Fruit fly (Drosophila melanogaster) ovary, adult (tissue): ENCODE results near the gene Adgf-A.
A peak's percentile ranks its signal among the peaks of the same experiment; 100 is the strongest.

Experiments used
- CG17801 ChIP-seq: fragments of 200-800 bp; optimal IDR thresholded peaks from 2 replicates; lab custom pipeline; 2019; ENCODE audit warnings: missing biosample characterization, mild to moderate bottlenecking, missing genetic modification characterization, moderate library complexity; ENCODE audit not compliant: partially characterized antibody

The Adgf-A gene

DNA sequence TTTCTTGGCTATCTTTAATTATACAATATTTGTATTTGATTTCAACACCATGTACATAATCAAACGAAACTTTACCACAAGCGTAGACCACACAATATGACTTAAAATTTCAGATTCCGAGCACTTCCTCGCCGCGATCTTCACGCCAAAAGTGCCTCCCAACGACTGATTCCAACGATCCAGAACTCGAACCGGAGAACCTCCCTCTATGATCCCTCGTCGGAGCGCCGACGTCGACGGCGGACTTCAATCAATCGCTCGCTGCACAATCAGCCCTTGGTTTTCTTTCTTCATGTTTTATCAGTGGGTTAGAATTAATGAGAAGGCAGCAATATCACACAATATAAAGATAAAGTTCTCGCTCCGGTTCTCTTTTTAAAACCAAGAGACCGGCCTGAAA, at the start of gene Adgf-A, which contains the start of gene Adgf-A2:
TSS of gene Adgf-A (minus strand) at position 172 of the 400 bp plus-strand sequence.
TSS of gene Adgf-A2 (minus strand) at position 172 of the 400 bp plus-strand sequence.
- TF ChIP-seq CG17801 (GFP tag; lab: Kevin White, UChicago): no peak

- TF ChIP-seq CG17801 (GFP tag; lab: Kevin White, UChicago): no peak
These were observed 44.7 kb upstream of the Adgf-A start, which contains the start of gene CG32191 for dm6 chr3L:17808597-17809213. CG32191 (minus strand) TSS chr3L:17809146.

DNA sequence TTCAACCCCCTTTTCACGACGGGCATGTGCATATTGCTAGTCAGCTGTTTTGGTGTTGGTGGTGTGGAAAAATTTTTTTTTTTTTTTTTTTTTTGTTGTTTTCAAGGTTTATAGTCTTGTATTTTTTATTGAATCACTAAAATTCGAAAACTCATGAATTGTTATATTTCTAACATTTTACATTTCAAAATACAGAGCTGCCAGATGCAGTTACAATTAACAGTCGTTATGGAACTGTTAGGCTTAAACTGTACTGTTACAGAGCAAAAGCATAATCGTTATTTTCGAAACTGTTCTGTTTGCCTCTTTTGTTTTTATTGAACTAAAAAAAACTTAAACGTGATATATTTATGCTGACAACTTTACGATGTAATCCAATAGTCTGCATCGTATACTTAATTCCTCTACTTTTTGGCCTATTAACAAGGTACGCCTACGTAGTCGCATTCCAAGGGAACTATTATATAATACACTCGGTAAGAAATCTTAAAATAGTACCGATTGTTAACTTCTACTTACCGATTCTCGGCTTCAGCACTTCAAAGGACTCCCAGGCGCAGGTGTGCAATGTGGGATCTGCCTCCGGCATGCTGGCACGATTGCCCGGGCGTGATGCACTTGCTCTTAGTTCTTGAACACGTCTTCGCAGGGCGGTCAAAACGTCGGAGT, 42.5 kb upstream of the Adgf-A start, which contains the start of gene CG32187:
TSS of gene CG32187 (minus strand) at position 9 of the 669 bp plus-strand sequence.
- no peak for TF ChIP-seq CG17801 (GFP tag; lab: Kevin White, UChicago)

DNA sequence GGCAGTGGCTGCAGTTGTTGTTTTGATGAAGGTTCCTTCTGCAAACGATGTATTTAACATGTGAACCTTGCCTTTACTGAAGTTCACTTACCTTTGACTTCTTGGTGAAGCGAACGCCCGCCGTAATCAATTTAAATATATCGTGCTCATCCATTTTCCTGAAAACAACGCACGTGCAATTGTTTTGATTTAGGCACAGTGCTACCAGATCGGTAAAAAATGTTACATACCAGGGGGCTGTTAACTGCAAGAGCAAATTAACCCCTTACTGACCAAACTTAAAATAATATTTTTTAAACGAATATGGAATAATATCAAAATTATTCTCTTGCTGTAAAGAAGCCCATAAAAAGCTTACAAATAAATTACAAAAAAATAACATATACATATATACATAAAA, 40.6 kb upstream of the Adgf-A start, which contains the start of gene ais:
TSS of gene ais (minus strand) at position 205 of the 400 bp plus-strand sequence.
- peak; percentile 30 for TF ChIP-seq CG17801 (GFP tag; lab: Kevin White, UChicago)

DNA sequence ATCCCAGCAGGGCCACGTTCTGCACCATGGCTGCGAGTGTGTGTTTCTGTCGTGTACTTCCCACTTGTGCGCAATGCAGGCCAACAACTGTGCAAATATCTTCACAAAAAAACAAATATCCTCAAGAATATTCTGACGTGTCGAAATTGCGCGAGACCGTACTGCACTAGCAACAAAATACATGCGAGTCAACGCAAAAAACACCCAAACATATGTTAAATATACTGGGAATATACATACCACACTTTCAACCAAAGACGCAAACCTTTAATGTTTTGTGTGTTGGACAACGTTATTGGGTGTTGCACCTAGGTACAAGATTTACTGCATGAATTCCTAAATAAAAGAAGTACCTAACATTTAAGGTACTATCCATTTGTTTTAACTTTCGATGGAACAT, 38.1 kb upstream of the Adgf-A start, which contains the start of gene NUCB1:
TSS of gene NUCB1 (minus strand) at position 173 of the 400 bp plus-strand sequence.
- TF ChIP-seq CG17801 (GFP tag; lab: Kevin White, UChicago): peak; percentile 51

DNA sequence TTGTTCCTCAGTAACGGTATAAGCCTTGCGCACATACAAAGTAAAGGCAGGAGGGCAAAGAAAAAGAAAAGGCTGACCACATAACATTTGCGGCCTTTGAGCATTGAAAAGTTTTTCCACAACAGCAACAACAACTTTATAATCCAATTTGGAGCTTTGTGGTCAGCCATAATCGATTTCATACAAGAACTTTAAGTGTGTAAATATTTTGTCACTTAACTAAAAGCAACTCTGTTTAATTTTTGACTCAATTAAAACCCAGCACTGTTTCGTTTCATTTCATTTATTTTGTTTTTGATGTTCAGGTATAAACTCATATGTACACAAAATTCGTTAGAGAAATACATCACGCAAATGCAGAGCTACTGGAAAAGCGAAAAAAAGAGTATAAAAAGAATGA, 33.5 kb upstream of the Adgf-A start, which contains the start of gene CG42816:
TSS of gene CG42816 (minus strand) at position 101 of the 400 bp plus-strand sequence.
- no peak for TF ChIP-seq CG17801 (GFP tag; lab: Kevin White, UChicago)

- no peak for TF ChIP-seq CG17801 (GFP tag; lab: Kevin White, UChicago)
These were observed 27.5 kb upstream of the Adgf-A start for dm6 chr3L:17791495-17791894.

dm6 chr3L:17791467-17791494, 27.3 kb upstream of the Adgf-A start, which contains the start of gene CG42815:
CG42815 (minus strand) TSS chr3L:17791486.
- no peak for TF ChIP-seq CG17801 (GFP tag; lab: Kevin White, UChicago)

DNA sequence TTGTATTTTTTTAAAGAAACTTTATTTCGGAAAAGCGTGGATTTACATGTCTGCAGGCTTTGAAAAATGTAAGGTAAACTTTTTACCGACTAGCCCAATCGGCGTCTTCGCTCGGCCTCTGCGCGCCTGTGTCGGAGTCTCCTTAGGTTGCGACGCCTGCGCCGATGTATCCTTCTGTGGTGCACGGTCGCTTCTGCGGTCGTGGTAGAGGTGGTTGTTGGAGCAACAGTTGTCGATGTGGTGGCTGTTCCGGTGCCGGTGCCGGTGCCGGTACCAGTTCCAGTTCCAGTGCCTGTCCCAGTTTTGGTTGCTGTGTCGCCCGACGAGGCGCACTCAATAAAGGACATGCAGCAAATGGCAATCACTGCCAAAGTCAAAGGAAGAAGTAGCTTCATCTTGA, 27.1 kb upstream of the Adgf-A start:
- no peak for TF ChIP-seq CG17801 (GFP tag; lab: Kevin White, UChicago)

dm6 chr3L:17759072-17759747, 4.7 kb downstream of the Adgf-A start, which contains the start of gene CG32181:
CG32181 (plus strand) TSS chr3L:17759697.
- no peak for TF ChIP-seq CG17801 (GFP tag; lab: Kevin White, UChicago)

DNA sequence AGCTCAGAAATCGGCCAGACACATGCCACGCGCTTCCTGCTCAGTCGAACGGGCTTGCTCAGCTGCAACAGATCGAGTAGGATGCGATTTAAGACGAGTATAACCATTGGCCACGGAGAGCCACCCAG, 6.0 kb downstream of the Adgf-A start, which contains the start of gene CG32182:
TSS of gene CG32182 (plus strand) at position 29 of the 128 bp plus-strand sequence.
- no peak for TF ChIP-seq CG17801 (GFP tag; lab: Kevin White, UChicago)

- TF ChIP-seq CG17801 (GFP tag; lab: Kevin White, UChicago): no peak
These were observed 6.5 kb downstream of the Adgf-A start for dm6 chr3L:17757156-17758083.

- TF ChIP-seq CG17801 (GFP tag; lab: Kevin White, UChicago): no peak
These were observed 9.7 kb downstream of the Adgf-A start for dm6 chr3L:17754285-17754684.

- no peak for TF ChIP-seq CG17801 (GFP tag; lab: Kevin White, UChicago)
These were observed 13.5 kb downstream of the Adgf-A start, which contains the start of gene Adgf-B for dm6 chr3L:17750488-17750887. Adgf-B (minus strand) TSS chr3L:17750588.

DNA sequence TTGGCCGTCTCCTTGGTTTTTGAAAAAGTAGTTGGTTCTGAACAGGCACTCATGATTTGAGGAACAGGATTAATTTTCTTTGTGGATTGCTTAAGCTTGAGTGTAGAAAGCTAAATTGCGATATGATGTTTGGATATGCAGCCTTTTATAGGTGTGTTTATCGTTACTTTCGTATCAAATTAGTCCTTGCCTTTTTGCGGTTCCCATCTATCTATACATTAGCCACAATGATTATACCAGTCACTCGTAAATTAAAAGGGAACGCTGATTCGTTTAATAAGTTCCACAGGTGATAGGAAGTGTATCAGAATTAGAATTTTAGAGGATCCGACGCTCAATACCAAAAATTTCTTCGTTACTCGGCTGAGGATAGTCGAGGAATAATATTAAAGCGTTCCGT, 17.2 kb downstream of the Adgf-A start, which contains the start of gene CG6034:
TSS of gene CG6034 (minus strand) at position 101 of the 400 bp plus-strand sequence.
- TF ChIP-seq CG17801 (GFP tag; lab: Kevin White, UChicago): no peak
